Fruit fly (Drosophila melanogaster) whole organism, embryonic: ENCODE measurements around the gene CG5080.

Source experiments
- Abd-B ChIP-seq: fragments of 200-800 bp; sonication (Bioruptor generic); optimal IDR thresholded peaks from 2 replicates; lab custom pipeline; 2018; ENCODE audit warnings: missing biosample characterization, mild to moderate bottlenecking, missing genetic modification characterization, moderate library complexity
- CG10274 ChIP-seq: fragments of 200-800 bp; sonication (Bioruptor generic); optimal IDR thresholded peaks from 3 replicates; lab custom pipeline; 2017; ENCODE audit warnings: missing biosample characterization, mild to moderate bottlenecking, missing genetic modification characterization
- CG10543 ChIP-seq: fragments of 200-800 bp; sonication (Bioruptor generic); optimal IDR thresholded peaks from 3 replicates; lab custom pipeline; 2017; ENCODE audit warnings: missing biosample characterization, mild to moderate bottlenecking, missing genetic modification characterization, moderate library complexity
- CG12155 ChIP-seq: fragments of 200-800 bp; sonication (Bioruptor generic); optimal IDR thresholded peaks from 3 replicates; lab custom pipeline; 2016; ENCODE audit warnings: missing biosample characterization, missing genetic modification characterization
- CG12236 ChIP-seq: fragments of 200-800 bp; sonication (Bioruptor generic); optimal IDR thresholded peaks from 2 replicates; lab custom pipeline; 2016; ENCODE audit warnings: missing biosample characterization, missing genetic modification characterization
- CG13123 ChIP-seq: fragments of 200-800 bp; sonication (Bioruptor generic); optimal IDR thresholded peaks from 2 replicates; lab custom pipeline; 2016; ENCODE audit warnings: missing biosample characterization, missing genetic modification characterization
- CG13624 ChIP-seq: fragments of 200-800 bp; sonication (Bioruptor generic); optimal IDR thresholded peaks from 2 replicates; lab custom pipeline; 2016; ENCODE audit warnings: missing biosample characterization, missing genetic modification characterization
- CG14014 ChIP-seq: fragments of 200-800 bp; sonication (Bioruptor generic); IDR thresholded peaks from 2 replicates; pipeline ENCODE4 v1.3.6; 2022; ENCODE audit warnings: missing biosample characterization, missing genetic modification characterization
- CG15479 ChIP-seq: fragments of 200-800 bp; sonication (Bioruptor generic); optimal IDR thresholded peaks from 3 replicates; lab custom pipeline; 2019; ENCODE audit warnings: missing biosample characterization, mild to moderate bottlenecking, missing genetic modification characterization, moderate library complexity
- CG16815 ChIP-seq: fragments of 200-800 bp; sonication (Bioruptor generic); optimal IDR thresholded peaks from 3 replicates; lab custom pipeline; 2017; ENCODE audit warnings: missing biosample characterization, mild to moderate bottlenecking, missing genetic modification characterization
- CG17186 ChIP-seq: fragments of 200-800 bp; sonication (Bioruptor generic); optimal IDR thresholded peaks from 3 replicates; lab custom pipeline; 2017; ENCODE audit warnings: missing biosample characterization, missing genetic modification reagents, missing genetic modification characterization
- CG18011 ChIP-seq: fragments of 200-800 bp; sonication (Bioruptor generic); optimal IDR thresholded peaks from 2 replicates; lab custom pipeline; 2017; ENCODE audit warnings: missing biosample characterization, missing genetic modification characterization, mild to moderate bottlenecking, moderate library complexity, missing genotype
- CG18764 ChIP-seq: fragments of 200-800 bp; sonication (Bioruptor generic); optimal IDR thresholded peaks from 3 replicates; lab custom pipeline; 2016; ENCODE audit warnings: missing biosample characterization, missing genetic modification characterization
- CG2889 ChIP-seq: fragments of 200-800 bp; sonication (Bioruptor generic); IDR thresholded peaks from 3 replicates; pipeline ENCODE4 v1.3.6; 2022; ENCODE audit warnings: missing biosample characterization, missing genetic modification characterization
- CG31365 ChIP-seq: fragments of 200-800 bp; sonication (Bioruptor generic); optimal IDR thresholded peaks from 2 replicates; lab custom pipeline; 2018; ENCODE audit warnings: missing biosample characterization, mild to moderate bottlenecking, missing genetic modification characterization
- CG31388 ChIP-seq: fragments of 200-800 bp; sonication (Bioruptor generic); optimal IDR thresholded peaks from 2 replicates; lab custom pipeline; 2016; ENCODE audit warnings: missing biosample characterization, missing genetic modification characterization
- CG32767 ChIP-seq: fragments of 200-800 bp; sonication (Bioruptor generic); IDR thresholded peaks from 2 replicates; pipeline ENCODE4 v1.3.6; 2022; ENCODE audit warnings: missing biosample characterization, missing genetic modification characterization
- CG6791 ChIP-seq: fragments of 200-800 bp; sonication (Bioruptor generic); IDR thresholded peaks from 3 replicates; pipeline ENCODE4 v1.3.6; 2022; ENCODE audit warnings: missing biosample characterization, missing genetic modification characterization; ENCODE audit not compliant: partially characterized antibody
- CG7372 ChIP-seq: fragments of 200-800 bp; sonication (Bioruptor generic); IDR thresholded peaks from 2 replicates; pipeline ENCODE4 v1.3.6; 2022; ENCODE audit warnings: missing biosample characterization, missing genetic modification characterization
- CG7745 ChIP-seq: fragments of 200-800 bp; sonication (Bioruptor generic); optimal IDR thresholded peaks from 2 replicates; lab custom pipeline; 2018; ENCODE audit warnings: missing biosample characterization, mild to moderate bottlenecking, missing genetic modification characterization, moderate library complexity
- CG7786 ChIP-seq: fragments of 200-800 bp; sonication (Bioruptor generic); optimal IDR thresholded peaks from 2 replicates; lab custom pipeline; 2016; ENCODE audit warnings: missing biosample characterization, missing genetic modification characterization
- CG7963 ChIP-seq: fragments of 200-800 bp; sonication (Bioruptor generic); IDR thresholded peaks from 3 replicates; pipeline ENCODE4 v1.3.6; 2022; ENCODE audit warnings: missing biosample characterization, missing genetic modification characterization; ENCODE audit not compliant: partially characterized antibody
- CG8281 ChIP-seq: fragments of 200-800 bp; sonication (Bioruptor generic); optimal IDR thresholded peaks from 2 replicates; lab custom pipeline; 2018; ENCODE audit warnings: missing biosample characterization, mild to moderate bottlenecking, missing genetic modification characterization, moderate library complexity
- CG8924 ChIP-seq: fragments of 200-800 bp; optimal IDR thresholded peaks from 3 replicates; lab custom pipeline; 2019; ENCODE audit warnings: missing biosample characterization, mild to moderate bottlenecking, missing genetic modification characterization, moderate library complexity
- CG9437 ChIP-seq: fragments of 200-800 bp; sonication (Bioruptor generic); optimal IDR thresholded peaks from 2 replicates; lab custom pipeline; 2018; ENCODE audit warnings: missing biosample characterization, mild to moderate bottlenecking, missing genetic modification characterization
- Dek ChIP-seq: fragments of 200-800 bp; sonication (Bioruptor generic); optimal IDR thresholded peaks from 3 replicates; lab custom pipeline; 2019; ENCODE audit warnings: missing biosample characterization, mild to moderate bottlenecking, missing genetic modification characterization, moderate library complexity
- Ets65A ChIP-seq: fragments of 200-800 bp; sonication (Bioruptor generic); peaks from one replicate; lab custom pipeline; 2016; ENCODE audit warnings: missing biosample characterization, missing genetic modification characterization
- Ets97D ChIP-seq: fragments of 200-800 bp; sonication (Bioruptor generic); optimal IDR thresholded peaks from 3 replicates; lab custom pipeline; 2016; ENCODE audit warnings: missing biosample characterization, missing genetic modification characterization
- H2.0 ChIP-seq: fragments of 200-800 bp; sonication (Bioruptor generic); IDR thresholded peaks from 2 replicates; pipeline ENCODE4 v1.3.6; 2022; ENCODE audit warnings: missing biosample characterization, missing genetic modification characterization
- Hey ChIP-seq: fragments of 200-800 bp; sonication (Bioruptor generic); optimal IDR thresholded peaks from 3 replicates; lab custom pipeline; 2018; ENCODE audit warnings: missing biosample characterization, mild to moderate bottlenecking, missing genetic modification characterization
- Lim3 ChIP-seq: fragments of 200-800 bp; sonication (Bioruptor generic); IDR thresholded peaks from 2 replicates; pipeline ENCODE4 v1.3.6; 2022; ENCODE audit warnings: missing biosample characterization, missing genetic modification characterization
- NK7.1 ChIP-seq: fragments of 200-800 bp; sonication (Bioruptor generic); optimal IDR thresholded peaks from 3 replicates; lab custom pipeline; 2016; ENCODE audit warnings: missing biosample characterization, missing genetic modification characterization
- Sox100B ChIP-seq: fragments of 200-800 bp; sonication (Bioruptor generic); optimal IDR thresholded peaks from 3 replicates; lab custom pipeline; 2018; ENCODE audit warnings: missing biosample characterization, mild to moderate bottlenecking, missing genetic modification characterization
- Sry-δ ChIP-seq: fragments of 200-800 bp; sonication (Bioruptor generic); optimal IDR thresholded peaks from 2 replicates; lab custom pipeline; 2016; ENCODE audit warnings: missing biosample characterization, missing genetic modification characterization
- YL-1 ChIP-seq: fragments of 200-800 bp; sonication (Bioruptor generic); optimal IDR thresholded peaks from 3 replicates; lab custom pipeline; 2017; ENCODE audit warnings: missing biosample characterization, mild to moderate bottlenecking, missing genetic modification characterization
- ab ChIP-seq: fragments of 200-800 bp; sonication (Bioruptor generic); optimal IDR thresholded peaks from 2 replicates; lab custom pipeline; 2016; ENCODE audit warnings: missing biosample characterization, missing genetic modification characterization
- ara ChIP-seq: fragments of 200-800 bp; sonication (Bioruptor generic); IDR thresholded peaks from 2 replicates; pipeline ENCODE4 v1.3.6; 2022; ENCODE audit warnings: missing biosample characterization, missing genetic modification characterization
- cad ChIP-seq: fragments of >200 bp; optimal IDR thresholded peaks from 2 replicates; lab custom pipeline; 2017; ENCODE audit warnings: missing biosample characterization, missing genetic modification characterization
- crol ChIP-seq: fragments of 200-800 bp; sonication (Bioruptor generic); IDR thresholded peaks from 2 replicates; pipeline ENCODE4 v1.3.6; 2022; ENCODE audit warnings: missing biosample characterization, missing genetic modification characterization
- cwo ChIP-seq: fragments of 200-800 bp; sonication (Bioruptor generic); optimal IDR thresholded peaks from 3 replicates; lab custom pipeline; 2017; ENCODE audit warnings: missing biosample characterization, missing genetic modification characterization, mild to moderate bottlenecking, moderate library complexity, missing genetic modification reagents
- emc ChIP-seq: fragments of 200-800 bp; sonication (Bioruptor generic); optimal IDR thresholded peaks from 2 replicates; lab custom pipeline; 2016; ENCODE audit warnings: missing biosample characterization, missing genetic modification characterization
- fd64A ChIP-seq: fragments of 200-800 bp; sonication (Bioruptor generic); optimal IDR thresholded peaks from 3 replicates; lab custom pipeline; 2018; ENCODE audit warnings: missing biosample characterization, mild to moderate bottlenecking, missing genetic modification characterization
- ftz-f1 ChIP-seq: fragments of 200-800 bp; sonication (Bioruptor generic); optimal IDR thresholded peaks from 2 replicates; lab custom pipeline; 2016; ENCODE audit warnings: missing biosample characterization, missing genetic modification characterization
- gro ChIP-seq: fragments of 200-800 bp; sonication (Bioruptor generic); optimal IDR thresholded peaks from 2 replicates; lab custom pipeline; 2016; ENCODE audit warnings: missing biosample characterization, missing genetic modification characterization
- her ChIP-seq: fragments of 200-800 bp; sonication (Bioruptor generic); optimal IDR thresholded peaks from 2 replicates; lab custom pipeline; 2016; ENCODE audit warnings: missing biosample characterization, missing genetic modification characterization
- inv ChIP-seq: fragments of 200-800 bp; sonication (Bioruptor generic); IDR thresholded peaks from 2 replicates; pipeline ENCODE4 v1.3.6; 2022; ENCODE audit warnings: missing biosample characterization, missing genetic modification characterization; ENCODE audit not compliant: partially characterized antibody
- kni ChIP-seq: fragments of 200-800 bp; sonication (Bioruptor generic); optimal IDR thresholded peaks from 3 replicates; lab custom pipeline; 2017; ENCODE audit warnings: mild to moderate bottlenecking, missing biosample characterization, missing genetic modification reagents, missing genetic modification characterization
- stwl ChIP-seq: fragments of 200-800 bp; sonication (Bioruptor generic); optimal IDR thresholded peaks from 3 replicates; lab custom pipeline; 2018; ENCODE audit warnings: missing biosample characterization, mild to moderate bottlenecking, missing genetic modification characterization, moderate library complexity
- yki ChIP-seq: fragments of >200 bp; optimal IDR thresholded peaks from 3 replicates; lab custom pipeline; 2018

CG5080 gene

DNA sequence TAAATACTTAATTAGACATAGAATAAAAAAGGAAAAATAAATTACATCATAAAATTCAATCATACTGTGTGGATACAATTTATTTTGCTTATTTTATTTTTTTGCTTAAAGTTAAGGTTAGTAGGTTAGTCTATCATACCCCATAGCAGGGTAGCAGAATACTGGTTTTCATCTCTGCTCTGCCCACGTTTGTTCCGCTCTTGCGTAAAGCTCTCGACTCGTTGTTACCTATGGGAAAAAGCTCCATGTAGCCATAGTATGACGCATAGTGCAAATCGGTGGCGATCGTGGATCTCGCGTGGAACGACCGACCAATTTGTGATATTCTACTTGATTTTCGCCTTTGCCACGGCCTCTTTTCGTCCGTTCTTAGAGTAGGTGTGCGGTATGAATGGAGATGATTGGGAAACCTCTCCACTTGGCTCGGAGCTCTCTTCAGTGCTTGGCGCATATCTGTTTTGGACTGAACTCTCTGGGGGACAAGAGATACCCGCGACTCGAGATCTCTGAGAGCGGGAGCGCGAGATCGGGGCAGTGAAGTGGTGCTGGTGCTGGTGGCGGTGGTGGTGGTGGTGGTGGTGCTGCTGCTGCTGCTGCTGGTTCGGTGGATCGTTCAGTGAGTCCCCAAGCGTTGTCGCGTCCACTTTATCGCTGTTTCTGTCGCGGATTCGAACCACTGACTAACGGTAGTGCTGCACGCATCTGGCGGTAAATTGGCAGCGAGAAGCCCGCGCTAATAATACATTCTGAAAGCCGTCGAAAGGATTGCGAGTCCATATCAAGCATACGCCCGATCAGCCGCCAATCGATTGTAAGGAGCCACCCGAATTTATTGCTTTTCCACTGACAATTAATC is 22.2 kb upstream of the CG5080 start, which contains the start of gene CG5001 (continued):
- TF ChIP-seq CG8281 (tag; lab: Kevin White, UChicago) (peak; percentile 51), Dek (tag; lab: Kevin White, UChicago) (peak; percentile 86), CG12236 (GFP tag; lab: Kevin White, UChicago) (peak; percentile 27), CG2889 (GFP tag; lab: Robert Waterston, UW) (peak; percentile 28; the same call in 1 of the 3 replicates), CG8924 (tag; lab: Kevin White, UChicago) (peak; percentile 87), Sry-δ (GFP tag; lab: Kevin White, UChicago) (peak; percentile 15), CG13624 (GFP tag; lab: Kevin White, UChicago) (peak; percentile 77), Abd-B (peak; percentile 58), CG13123 (peak; percentile 63), CG7745 (tag; lab: Kevin White, UChicago) (no peak), crol (GFP tag; lab: Robert Waterston, UW) (peak; percentile 83), emc (GFP tag; lab: Kevin White, UChicago) (peak; percentile 51), yki (lab: Kevin White, UChicago) (no peak), kni (peak; percentile 54), ftz-f1 (GFP tag; lab: Kevin White, UChicago) (peak; percentile 40), CG10543 (GFP tag; lab: Kevin White, UChicago) (peak; percentile 77), CG18764 (GFP tag; lab: Kevin White, UChicago) (no peak), Lim3 (GFP tag; lab: Robert Waterston, UW) (no peak), CG15479 (GFP tag; lab: Kevin White, UChicago) (no peak), Ets97D (GFP tag; lab: Kevin White, UChicago) (peak; percentile 34), Sox100B (no peak), CG12155 (peak; percentile 83), CG7963 (GFP tag; lab: Robert Waterston, UW) (no peak), inv (peak; percentile 24; the same call in 1 of the 2 replicates), CG32767 (GFP tag; lab: Robert Waterston, UW) (peak; percentile 54), CG31365 (tag; lab: Kevin White, UChicago) (peak; percentile 57), CG17186 (GFP tag; lab: Kevin White, UChicago) (no peak), her (GFP tag; lab: Kevin White, UChicago) (peak; percentile 33), CG14014 (GFP tag; lab: Robert Waterston, UW) (peak; percentile 88), ara (GFP tag; lab: Robert Waterston, UW) (peak; percentile 76), CG7372 (GFP tag; lab: Robert Waterston, UW) (peak; percentile 80), Hey (tag; lab: Kevin White, UChicago) (no peak), CG7786 (GFP tag; lab: Kevin White, UChicago) (peak; percentile 53), cwo (peak; percentile 76), YL-1 (GFP tag; lab: Kevin White, UChicago) (peak; percentile 51), fd64A (GFP tag; lab: Kevin White, UChicago) (peak; percentile 50), stwl (tag; lab: Kevin White, UChicago) (peak; percentile 23), ab (GFP tag; lab: Kevin White, UChicago) (no peak), CG6791 (GFP tag; lab: Robert Waterston, UW) (no peak), H2.0 (GFP tag; lab: Robert Waterston, UW) (peak; percentile 81), CG18011 (GFP tag; lab: Kevin White, UChicago) (peak; percentile 57), CG10274 (peak; percentile 17), NK7.1 (GFP tag; lab: Kevin White, UChicago) (peak; percentile 9), CG16815 (GFP tag; lab: Kevin White, UChicago) (peak; percentile 41), CG9437 (peak; percentile 64), CG31388 (peak; percentile 70), cad (GFP tag; lab: Kevin White, UChicago) (no peak), Ets65A (GFP tag; lab: Kevin White, UChicago) (peak; percentile 8), gro (GFP tag; lab: Kevin White, UChicago) (peak; percentile 67)
